Worm (Caenorhabditis elegans) whole organism, L4 larva: ENCODE results near the gene K12H6.9.

ENCODE experiments used
- F10B5.3 ChIP-seq: sonication (generic microtip); optimal IDR thresholded peaks from 2 replicates; lab custom pipeline; 2016; ENCODE audit warnings: mild to moderate bottlenecking, missing genetic modification characterization, missing compliant biosample characterization
- F37D6.2 ChIP-seq: sonication (generic microtip); optimal IDR thresholded peaks from 2 replicates; lab custom pipeline; 2016; ENCODE audit warnings: mild to moderate bottlenecking, missing genetic modification characterization, missing compliant biosample characterization
- F49E8.2 ChIP-seq: sonication (generic microtip); optimal IDR thresholded peaks from 2 replicates; lab custom pipeline; 2016; ENCODE audit warnings: missing compliant biosample characterization, mild to moderate bottlenecking, missing genetic modification characterization, borderline replicate concordance
- T26A8.4 ChIP-seq: fragments of 200-800 bp; sonication (Bioruptor generic); IDR thresholded peaks from 2 replicates; pipeline ENCODE4 v1.3.6; 2022; ENCODE audit warnings: missing genetic modification characterization, missing compliant biosample characterization
- Y5F2A.4 ChIP-seq: fragments of 200-800 bp; sonication (Bioruptor generic); optimal IDR thresholded peaks from 2 replicates; lab custom pipeline; 2018; ENCODE audit warnings: mild to moderate bottlenecking, missing genetic modification characterization, missing compliant biosample characterization
- Y75B8A.6 ChIP-seq: fragments of 200-800 bp; sonication (Bioruptor generic); IDR thresholded peaks from 2 replicates; pipeline ENCODE4 v1.3.6; 2022; ENCODE audit warnings: missing genetic modification reagents, missing genetic modification characterization, missing compliant biosample characterization
- aha-1 ChIP-seq: fragments of 150-350 bp; peaks from one replicate; lab custom pipeline; 2014; ENCODE audit warnings: missing biosample characterization, missing genetic modification characterization
- ama-1 ChIP-seq: fragments of 150-350 bp; optimal IDR thresholded peaks from 2 replicates; lab custom pipeline; 2014; ENCODE audit warnings: inconsistent platforms, mixed read lengths
- ceh-20 ChIP-seq: fragments of 200-800 bp; sonication (Bioruptor generic); IDR thresholded peaks from 2 replicates; pipeline ENCODE4 v1.3.6; 2022; ENCODE audit warnings: missing genetic modification reagents, missing genetic modification characterization, missing compliant biosample characterization
- ceh-44 ChIP-seq: fragments of 200-800 bp; sonication (Bioruptor generic); IDR thresholded peaks from 2 replicates; pipeline ENCODE4 v1.3.6; 2022; ENCODE audit warnings: missing genetic modification reagents, missing genetic modification characterization, missing compliant biosample characterization
- ceh-62 ChIP-seq: sonication (generic microtip); optimal IDR thresholded peaks from 2 replicates; lab custom pipeline; 2017; ENCODE audit warnings: missing biosample characterization, missing genetic modification characterization
- cey-2 ChIP-seq: sonication (generic microtip); optimal IDR thresholded peaks from 3 replicates; lab custom pipeline; 2017; ENCODE audit warnings: missing genetic modification characterization, mild to moderate bottlenecking, missing compliant biosample characterization, antibody characterized with exemption, borderline replicate concordance; ENCODE audit not compliant: insufficient read depth
- daf-12 ChIP-seq: fragments of 150-350 bp; optimal IDR thresholded peaks from 2 replicates; lab custom pipeline; 2014; ENCODE audit warnings: missing biosample characterization, missing genetic modification reagents, missing genetic modification characterization
- daf-19 ChIP-seq: fragments of 200-800 bp; sonication (Bioruptor generic); conservative IDR thresholded peaks from 2 replicates; pipeline ENCODE4 v1.3.6; 2022; ENCODE audit warnings: missing genetic modification characterization, missing compliant biosample characterization
- dmd-6 ChIP-seq: fragments of 200-800 bp; sonication (Bioruptor generic); IDR thresholded peaks from 2 replicates; pipeline ENCODE4 v1.3.6; 2022; ENCODE audit warnings: missing genetic modification reagents, missing genetic modification characterization, missing compliant biosample characterization
- dmd-9 ChIP-seq: fragments of 200-800 bp; sonication (Bioruptor generic); IDR thresholded peaks from 2 replicates; pipeline ENCODE4 v1.3.6; 2022; ENCODE audit warnings: missing genetic modification reagents, missing genetic modification characterization, missing compliant biosample characterization
- fkh-10 ChIP-seq: fragments of 150-350 bp; optimal IDR thresholded peaks from 2 replicates; lab custom pipeline; 2014; ENCODE audit warnings: missing biosample characterization, missing genetic modification reagents, missing genetic modification characterization
- hlh-11 ChIP-seq: fragments of 200-800 bp; sonication (Bioruptor generic); optimal IDR thresholded peaks from 2 replicates; lab custom pipeline; 2018; ENCODE audit warnings: mild to moderate bottlenecking, missing genetic modification characterization, missing compliant biosample characterization
- hlh-30 ChIP-seq: sonication (generic microtip); optimal IDR thresholded peaks from 2 replicates; lab custom pipeline; 2017; ENCODE audit warnings: antibody characterized with exemption, mild to moderate bottlenecking, missing genetic modification characterization, missing compliant biosample characterization; ENCODE audit not compliant: insufficient read depth
- hmg-1.1 ChIP-seq: fragments of 200-800 bp; sonication (Bioruptor generic); IDR thresholded peaks from 2 replicates; pipeline ENCODE4 v1.3.6; 2022; ENCODE audit warnings: missing genetic modification reagents, missing genetic modification characterization, missing compliant biosample characterization
- lin-29 ChIP-seq: fragments of 200-800 bp; sonication (Bioruptor generic); IDR thresholded peaks from 2 replicates; pipeline ENCODE4 v1.3.6; 2022; ENCODE audit warnings: missing genetic modification reagents, missing genetic modification characterization, missing compliant biosample characterization
- lin-39 ChIP-seq: fragments of 150-350 bp; optimal IDR thresholded peaks from 2 replicates; lab custom pipeline; 2014; ENCODE audit warnings: missing biosample characterization, missing genetic modification reagents, missing genetic modification characterization
- lir-3 ChIP-seq: sonication (generic microtip); optimal IDR thresholded peaks from 2 replicates; lab custom pipeline; 2016; ENCODE audit warnings: mild to moderate bottlenecking, missing genetic modification characterization, missing compliant biosample characterization
- lsy-2 ChIP-seq, 2 experiments: fragments of 150-350 bp in 1 of 2; sonication (generic microtip) in 1 of 2; optimal IDR thresholded peaks; 2 replicates each; lab custom pipeline; 2014 to 2017; ENCODE audit warnings: missing biosample characterization in 2 of 2, missing genetic modification characterization in 2 of 2
- madf-9 ChIP-seq: fragments of 200-800 bp; sonication (Bioruptor generic); conservative IDR thresholded peaks from 2 replicates; pipeline ENCODE4 v1.3.6; 2022; ENCODE audit warnings: missing genetic modification reagents, missing genetic modification characterization, missing compliant biosample characterization
- mdl-1 ChIP-seq, 2 experiments: fragments of 150-350 bp in 1 of 2; sonication (generic microtip) in 1 of 2; optimal IDR thresholded peaks; 2 replicates each; lab custom pipeline; 2014 to 2017; ENCODE audit warnings: missing biosample characterization in 2 of 2, missing genetic modification characterization in 2 of 2
- mdt-29 ChIP-seq: fragments of 200-800 bp; sonication (Bioruptor generic); IDR thresholded peaks from 2 replicates; pipeline ENCODE4 v1.3.6; 2022; ENCODE audit warnings: missing genetic modification reagents, missing genetic modification characterization, missing compliant biosample characterization
- mep-1 ChIP-seq: fragments of 150-350 bp; sonication (generic microtip); optimal IDR thresholded peaks from 3 replicates; lab custom pipeline; 2014; ENCODE audit warnings: missing biosample characterization, missing genetic modification characterization
- mes-2 ChIP-seq: sonication (generic microtip); optimal IDR thresholded peaks from 2 replicates; lab custom pipeline; 2016; ENCODE audit warnings: missing genotype, mild to moderate bottlenecking, missing genetic modification characterization, missing compliant biosample characterization; ENCODE audit not compliant: poor library complexity, severe bottlenecking
- mxl-2 ChIP-seq: fragments of 200-800 bp; sonication (Bioruptor generic); conservative IDR thresholded peaks from 2 replicates; pipeline ENCODE4 v1.3.6; 2022; ENCODE audit warnings: missing genetic modification reagents, missing genetic modification characterization, missing compliant biosample characterization
- nhr-102 ChIP-seq: sonication (generic microtip); optimal IDR thresholded peaks from 2 replicates; lab custom pipeline; 2016; ENCODE audit warnings: mild to moderate bottlenecking, missing genetic modification characterization, moderate library complexity, missing compliant biosample characterization
- nhr-237 ChIP-seq: sonication (generic microtip); optimal IDR thresholded peaks from 2 replicates; lab custom pipeline; 2017; ENCODE audit warnings: missing biosample characterization, missing genetic modification characterization
- nhr-41 ChIP-seq: fragments of 200-800 bp; sonication (Bioruptor generic); IDR thresholded peaks from 2 replicates; pipeline ENCODE4 v1.3.6; 2022; ENCODE audit warnings: missing genetic modification reagents, missing genetic modification characterization, missing compliant biosample characterization
- nhr-42 ChIP-seq: fragments of 200-800 bp; sonication (Bioruptor generic); IDR thresholded peaks from 2 replicates; pipeline ENCODE4 v1.3.6; 2022; ENCODE audit warnings: missing genetic modification characterization, missing compliant biosample characterization
- nhr-6 ChIP-seq: fragments of 150-350 bp; optimal IDR thresholded peaks from 2 replicates; lab custom pipeline; 2014; ENCODE audit warnings: missing biosample characterization, missing genetic modification characterization
- nhr-77 ChIP-seq: fragments of 150-350 bp; optimal IDR thresholded peaks from 2 replicates; lab custom pipeline; 2014; ENCODE audit warnings: missing biosample characterization, missing genetic modification characterization
- pha-4 ChIP-seq, 2 experiments: fragments of 150-350 bp in 1 of 2; fragments of 200-800 bp in 1 of 2; sonication (Bioruptor generic) in 1 of 2; IDR thresholded peaks in 1 of 2; optimal IDR thresholded peaks in 1 of 2; 2 replicates each; pipeline versions ENCODE4 v1.3.6 to Lab custom; 2014 to 2022; ENCODE audit warnings: missing genetic modification characterization in 2 of 2, missing genetic modification reagents in 2 of 2, missing biosample characterization in 1 of 2, missing compliant biosample characterization in 1 of 2
- pqm-1 ChIP-seq: sonication (generic microtip); optimal IDR thresholded peaks from 2 replicates; lab custom pipeline; 2017; ENCODE audit warnings: missing biosample characterization, missing genetic modification characterization
- saeg-2 ChIP-seq: fragments of 200-800 bp; sonication (Bioruptor generic); IDR thresholded peaks from 2 replicates; pipeline ENCODE4 v1.3.6; 2022; ENCODE audit warnings: missing genetic modification reagents, missing genetic modification characterization, missing compliant biosample characterization
- skn-1 ChIP-seq: fragments of 150-350 bp; optimal IDR thresholded peaks from 2 replicates; lab custom pipeline; 2014; ENCODE audit warnings: missing biosample characterization, missing genetic modification characterization
- snpc-4 ChIP-seq: fragments of 150-350 bp; optimal IDR thresholded peaks from 2 replicates; lab custom pipeline; 2014; ENCODE audit warnings: missing biosample characterization, missing genetic modification characterization
- tra-1 ChIP-seq: fragments of 200-800 bp; sonication (Bioruptor generic); IDR thresholded peaks from 2 replicates; pipeline ENCODE4 v1.3.6; 2022; ENCODE audit warnings: missing genetic modification reagents, missing genetic modification characterization, missing compliant biosample characterization
- unc-39 ChIP-seq: sonication (generic microtip); optimal IDR thresholded peaks from 2 replicates; lab custom pipeline; 2017; ENCODE audit warnings: missing biosample characterization, missing genetic modification characterization
- unc-62 ChIP-seq, 3 experiments: fragments of 150-350 bp in 1 of 3; sonication (generic microtip); optimal IDR thresholded peaks in 2 of 3; peaks in 1 of 3; 1 replicate in 1 of 3; 2 replicates in 2 of 3; lab custom pipeline; 2014 to 2017; ENCODE audit warnings: missing biosample characterization in 3 of 3, missing genetic modification characterization in 3 of 3, missing genetic modification reagents in 3 of 3, missing genotype in 1 of 3
- zfp-2 ChIP-seq: sonication (generic microtip); optimal IDR thresholded peaks from 2 replicates; lab custom pipeline; 2016; ENCODE audit warnings: mild to moderate bottlenecking, missing genetic modification characterization, missing compliant biosample characterization
- zfp-3 ChIP-seq: fragments of 200-800 bp; sonication (Bioruptor generic); conservative IDR thresholded peaks from 2 replicates; pipeline ENCODE4 v1.3.6; 2022; ENCODE audit warnings: missing genetic modification reagents, missing genetic modification characterization, missing compliant biosample characterization
- zip-2 ChIP-seq: fragments of 150-350 bp; optimal IDR thresholded peaks from 2 replicates; lab custom pipeline; 2014; ENCODE audit warnings: missing biosample characterization, missing genetic modification characterization
- ztf-11 ChIP-seq: fragments of 150-350 bp; optimal IDR thresholded peaks from 2 replicates; lab custom pipeline; 2014; ENCODE audit warnings: missing biosample characterization, missing genetic modification characterization

Gene K12H6.9

DNA sequence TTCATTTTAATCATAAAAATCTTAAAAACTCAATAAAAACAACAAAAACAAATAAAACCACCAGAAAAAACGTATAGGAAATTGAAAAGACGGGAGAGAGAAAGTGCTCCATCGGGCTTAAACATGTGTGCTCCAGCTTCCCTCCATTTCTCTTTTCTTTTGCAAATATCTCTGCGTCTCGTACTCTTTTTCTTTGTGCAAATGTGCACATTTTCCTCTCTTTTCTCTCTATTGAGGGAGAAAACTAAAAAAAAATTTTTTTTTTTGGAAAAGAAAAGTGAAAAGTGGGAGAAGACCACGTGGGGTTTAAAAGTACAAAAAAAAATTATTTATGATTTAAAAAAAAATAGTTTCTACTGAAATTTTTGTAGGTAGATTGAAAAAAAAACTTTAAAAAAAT lies 20.0 kb upstream of the K12H6.9 start:
- TF ChIP-seq daf-12 (tag; lab: Kevin White, UChicago) (no peak), zip-2 (tag; lab: Kevin White, UChicago) (no peak), Y5F2A.4 (GFP tag; lab: Kevin White, UChicago) (no peak), hlh-11 (tag; lab: Kevin White, UChicago) (peak; percentile 43), Y75B8A.6 (GFP tag; lab: Robert Waterston, UW) (no peak), mdl-1 (tag; optimal IDR thresholded peaks at IDR 0.05; lab: Kevin White, UChicago) (peak in 1 of 2 experiments; percentile 65), mep-1 (peak; percentile 52), T26A8.4 (GFP tag; lab: Robert Waterston, UW) (no peak), pqm-1 (tag; lab: Kevin White, UChicago) (no peak), ztf-11 (no peak), mxl-2 (GFP tag; lab: Robert Waterston, UW) (no peak), zfp-2 (no peak), nhr-42 (GFP tag; lab: Robert Waterston, UW) (no peak), lin-39 (no peak), saeg-2 (GFP tag; lab: Robert Waterston, UW) (no peak), F49E8.2 (no peak), ceh-44 (GFP tag; lab: Robert Waterston, UW) (no peak), ama-1 (lab: Kevin White, UChicago) (no peak), unc-62 (GFP tag; optimal IDR thresholded peaks at IDR 0.05 in 1 of 2; lab: Kevin White, UChicago) (no peak), unc-62 (tag; optimal IDR thresholded peaks at IDR 0.05; lab: Kevin White, UChicago) (no peak), nhr-237 (tag; lab: Kevin White, UChicago) (no peak), hmg-1.1 (GFP tag; lab: Robert Waterston, UW) (no peak), mes-2 (peak; percentile 0), aha-1 (tag; lab: Kevin White, UChicago) (peak; percentile 20), skn-1 (no peak), unc-39 (tag; lab: Kevin White, UChicago) (no peak), nhr-41 (GFP tag; lab: Robert Waterston, UW) (no peak), nhr-77 (tag; lab: Kevin White, UChicago) (no peak), ceh-20 (GFP tag; lab: Robert Waterston, UW) (no peak), mdt-29 (GFP tag; lab: Robert Waterston, UW) (no peak), cey-2 (tag; lab: Kevin White, UChicago) (no peak), F10B5.3 (no peak), daf-19 (GFP tag; lab: Robert Waterston, UW) (no peak), madf-9 (GFP tag; lab: Robert Waterston, UW) (no peak), snpc-4 (tag; lab: Kevin White, UChicago) (no peak), lsy-2 (tag; optimal IDR thresholded peaks at IDR 0.05; lab: Kevin White, UChicago) (peak in 1 of 2 experiments; percentile 52), lir-3 (tag; lab: Kevin White, UChicago) (no peak), fkh-10 (GFP tag; lab: Kevin White, UChicago) (peak; percentile 1), tra-1 (GFP tag; lab: Robert Waterston, UW) (no peak), lin-29 (GFP tag; lab: Robert Waterston, UW) (no peak), dmd-9 (GFP tag; lab: Robert Waterston, UW) (no peak), nhr-102 (no peak), ceh-62 (no peak), zfp-3 (GFP tag; lab: Robert Waterston, UW) (no peak), F37D6.2 (no peak), hlh-30 (peak; percentile 26), dmd-6 (peak; percentile 48), pha-4 (GFP tag; IDR thresholded peaks at IDR 0.05; lab: Robert Waterston, UW) (0 out of 2 replicates have a peak, but pooled peaks have one; percentile 20), pha-4 (tag; optimal IDR thresholded peaks at IDR 0.05; lab: Kevin White, UChicago) (no peak), nhr-6 (tag; lab: Kevin White, UChicago) (peak; percentile 19)
